Fruit fly (Drosophila melanogaster): ENCODE measurements around the gene CG45045.
A peak's percentile ranks its signal among the peaks of the same experiment; 100 is the strongest.

Gene CG45045

dm6 chr3R:17679368-17679997, 12.1 kb downstream of the CG45045 start (continued):
- peak; percentile 95 for TF ChIP-seq esn (GFP tag; optimal IDR thresholded peaks at IDR 0.05)
- peak; percentile 56 to 92 for TF ChIP-seq salr (GFP tag; optimal IDR thresholded peaks at IDR 0.05)
- peak; percentile 80 for TF ChIP-seq CG3032 (tag; optimal IDR thresholded peaks at IDR 0.05)
- peak; percentile 86 for TF ChIP-seq acj6 (GFP tag; optimal IDR thresholded peaks at IDR 0.05)
- TF ChIP-seq CG6854 (GFP tag; optimal IDR thresholded peaks at IDR 0.05), result peak; percentile 89
- peak; percentile 77 for TF ChIP-seq CG7368 (GFP tag; optimal IDR thresholded peaks at IDR 0.05)
- TF ChIP-seq OdsH (GFP tag; optimal IDR thresholded peaks at IDR 0.05), result peak; percentile 91
- peak; percentile 85 for TF ChIP-seq dsx (GFP tag; optimal IDR thresholded peaks at IDR 0.05; ENCODE audit: poor library complexity, severe bottlenecking)
- peak; percentile 55 for TF ChIP-seq CG11902 (GFP tag; optimal IDR thresholded peaks at IDR 0.05)
- peak; percentile 45 for TF ChIP-seq dac (GFP tag; optimal IDR thresholded peaks at IDR 0.05)
- TF ChIP-seq CG10631 (GFP tag; optimal IDR thresholded peaks at IDR 0.05), result peak; percentile 89
- TF ChIP-seq vri (GFP tag; optimal IDR thresholded peaks at IDR 0.05), result peak; percentile 84
- TF ChIP-seq Sox15 (GFP tag; optimal IDR thresholded peaks at IDR 0.05), result peak; percentile 75
- peak; percentile 80 for TF ChIP-seq Ets96B (tag; optimal IDR thresholded peaks at IDR 0.05)
- TF ChIP-seq topi (GFP tag; optimal IDR thresholded peaks at IDR 0.05), result peak; percentile 92
- TF ChIP-seq Hr38 (GFP tag; optimal IDR thresholded peaks at IDR 0.05), result no peak

DNA sequence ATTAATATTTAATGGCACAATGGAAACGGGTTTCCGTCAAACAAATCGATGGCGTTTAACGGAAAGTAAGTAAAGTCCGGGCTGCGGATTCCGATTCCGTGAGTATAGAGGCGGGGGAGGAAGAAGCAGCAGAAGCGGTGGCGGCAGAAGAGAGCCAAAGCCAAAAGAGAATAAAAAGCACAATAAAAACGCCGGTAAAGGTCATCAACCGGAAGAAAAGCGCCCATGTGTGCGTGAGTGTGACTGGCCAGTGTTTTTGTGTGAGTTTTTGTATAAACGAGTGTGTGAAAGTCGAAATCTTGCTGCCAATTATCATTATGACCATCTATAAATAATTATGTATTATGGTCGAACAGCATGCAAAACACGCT, 12.9 kb downstream of the CG45045 start:
- TF ChIP-seq svp (GFP tag), result peak; percentile 75
- TF ChIP-seq lz (GFP tag; optimal IDR thresholded peaks at IDR 0.05), result no peak
- peak; percentile 11 for TF ChIP-seq Blimp-1 (GFP tag; optimal IDR thresholded peaks at IDR 0.05)

dm6 chr3R:17680639-17681302, 13.4 kb downstream of the CG45045 start:
- no peak for TF ChIP-seq CG1621 (tag; optimal IDR thresholded peaks at IDR 0.05)
- peak; percentile 68 for TF ChIP-seq Met (GFP tag; optimal IDR thresholded peaks at IDR 0.05)
- TF ChIP-seq acj6 (GFP tag; optimal IDR thresholded peaks at IDR 0.05), result peak; percentile 39
- TF ChIP-seq Sox14 (GFP tag; optimal IDR thresholded peaks at IDR 0.05), result peak; percentile 17
- peak; percentile 11 for TF ChIP-seq CG3032 (tag; optimal IDR thresholded peaks at IDR 0.05)
- TF ChIP-seq Eip78C (GFP tag), result peak; percentile 90
- TF ChIP-seq CG31627 (GFP tag; optimal IDR thresholded peaks at IDR 0.05), result peak; percentile 12
- TF ChIP-seq CG15336 (GFP tag; IDR thresholded peaks at IDR 0.05), result no peak; the same call in 1 of the 2 replicates
- TF ChIP-seq Blimp-1 (GFP tag; optimal IDR thresholded peaks at IDR 0.05), result no peak
- TF ChIP-seq pdm3 (GFP tag; optimal IDR thresholded peaks at IDR 0.05), result peak; percentile 48
- peak; percentile 3 for TF ChIP-seq Ets96B (tag; optimal IDR thresholded peaks at IDR 0.05)
- peak; percentile 53 for TF ChIP-seq OdsH (GFP tag; optimal IDR thresholded peaks at IDR 0.05)
- TF ChIP-seq fd59A (GFP tag; optimal IDR thresholded peaks at IDR 0.05), result no peak
- peak; percentile 57 for TF ChIP-seq achi (GFP tag; optimal IDR thresholded peaks at IDR 0.05)
- TF ChIP-seq topi (GFP tag; optimal IDR thresholded peaks at IDR 0.05), result peak; percentile 45
- TF ChIP-seq dsx (GFP tag; optimal IDR thresholded peaks at IDR 0.05; ENCODE audit: poor library complexity, severe bottlenecking), result no peak
- TF ChIP-seq Hr4 (GFP tag; optimal IDR thresholded peaks at IDR 0.05), result peak; percentile 64
- peak; percentile 10 for TF ChIP-seq CG3919 (GFP tag; optimal IDR thresholded peaks at IDR 0.05)
- peak; percentile 51 for TF ChIP-seq CG34406 (GFP tag; optimal IDR thresholded peaks at IDR 0.05)
- TF ChIP-seq CG11762 (GFP tag; optimal IDR thresholded peaks at IDR 0.05; ENCODE audit: insufficient read depth), result peak; percentile 36
- TF ChIP-seq Eip93F (GFP tag; optimal IDR thresholded peaks at IDR 0.05), result peak; percentile 27
- peak in 1 of 2 experiments; percentile 60 for TF ChIP-seq salr (GFP tag; optimal IDR thresholded peaks at IDR 0.05)
- no peak for TF ChIP-seq ss (GFP tag; optimal IDR thresholded peaks at IDR 0.05)
- TF ChIP-seq Hr38 (GFP tag; optimal IDR thresholded peaks at IDR 0.05), result no peak
- peak; percentile 25 for TF ChIP-seq Eip75B (GFP tag; optimal IDR thresholded peaks at IDR 0.05)
- peak; percentile 38 for TF ChIP-seq Ets21C (GFP tag; optimal IDR thresholded peaks at IDR 0.05)
- TF ChIP-seq dac (GFP tag; optimal IDR thresholded peaks at IDR 0.05), result peak; percentile 40
- no peak for TF ChIP-seq CG8319 (GFP tag; optimal IDR thresholded peaks at IDR 0.05)
- TF ChIP-seq Sox15 (GFP tag; optimal IDR thresholded peaks at IDR 0.05), result peak; percentile 31
- TF ChIP-seq CG6854 (GFP tag; optimal IDR thresholded peaks at IDR 0.05), result no peak
- no peak for TF ChIP-seq CG11294 (GFP tag; IDR thresholded peaks at IDR 0.05)
- TF ChIP-seq CG6792 (GFP tag; optimal IDR thresholded peaks at IDR 0.05), result peak; percentile 27
- 0 out of 3 replicates have a peak, but pooled peaks have one; percentile 9 for TF ChIP-seq CG6163 (GFP tag; IDR thresholded peaks at IDR 0.05)
- TF ChIP-seq Sox102F (GFP tag; optimal IDR thresholded peaks at IDR 0.05), result peak; percentile 43
- peak; percentile 80 for TF ChIP-seq CG32006 (GFP tag; optimal IDR thresholded peaks at IDR 0.05)
- peak; percentile 7 for TF ChIP-seq CG7368 (GFP tag; optimal IDR thresholded peaks at IDR 0.05)
- TF ChIP-seq CG4318 (GFP tag; optimal IDR thresholded peaks at IDR 0.05), result no peak
- peak; percentile 28 for TF ChIP-seq Hr39 (GFP tag; optimal IDR thresholded peaks at IDR 0.05)

Measured in whole organism, prepupa.